Fruit fly (Drosophila melanogaster) whole organism, prepupa: Measurements from ENCODE around the gene CG6602.

Experiments
- CG10669 ChIP-seq: fragments of 200-800 bp; sonication (Bioruptor generic); optimal IDR thresholded peaks from 3 replicates; lab custom pipeline; 2018; ENCODE audit warnings: missing biosample characterization, mild to moderate bottlenecking, missing genetic modification characterization, moderate library complexity
- CG11902 ChIP-seq: fragments of 200-800 bp; sonication (Bioruptor generic); optimal IDR thresholded peaks from 3 replicates; lab custom pipeline; 2016; ENCODE audit warnings: missing biosample characterization, missing genetic modification characterization
- CG6808 ChIP-seq: fragments of 200-800 bp; sonication (Bioruptor generic); optimal IDR thresholded peaks from 3 replicates; lab custom pipeline; 2017; ENCODE audit warnings: missing biosample characterization, missing genetic modification characterization, mild to moderate bottlenecking, moderate library complexity, missing genetic modification reagents
- Gug ChIP-seq: fragments of 200-800 bp; sonication (Bioruptor generic); IDR thresholded peaks from 2 replicates; pipeline ENCODE4 v1.3.6; 2022; ENCODE audit warnings: missing biosample characterization, missing genetic modification characterization

- TF ChIP-seq CG11902 (GFP tag; lab: Kevin White, UChicago) (no peak), Gug (GFP tag; lab: Robert Waterston, UW) (no peak), CG6808 (GFP tag; lab: Kevin White, UChicago) (no peak), CG10669 (GFP tag; lab: Kevin White, UChicago) (no peak)
These were observed 35.8 kb upstream of the CG6602 start for dm6 chr3L:6036141-6036540.
